Fruit fly (Drosophila melanogaster) S2 (cell line): ENCODE results near the gene GNBP1.
A peak's percentile ranks its signal among the peaks of the same experiment; 100 is the strongest.

Experiments
- CG8478 ChIP-seq: fragments of >200 bp; optimal IDR thresholded peaks from 2 replicates; lab custom pipeline; 2018
- CTCF ChIP-seq, 2 experiments: fragments of >200 bp; optimal IDR thresholded peaks; 2 replicates each; lab custom pipeline; 2018

GNBP1 gene

dm6 chr3L:18665594-18665993, 10.0 kb upstream of the GNBP1 start:
- TF ChIP-seq CG8478 (lab: Kevin White, UChicago) (no peak), CTCF (optimal IDR thresholded peaks at IDR 0.05; lab: Kevin White, UChicago) (no peak)

- TF ChIP-seq CTCF (optimal IDR thresholded peaks at IDR 0.05; lab: Kevin White, UChicago) (peak; percentile 85 to 92), CG8478 (lab: Kevin White, UChicago) (no peak)
Measured at dm6 chr3L:18667115-18667514, 8.5 kb upstream of the GNBP1 start, which contains the start of gene CG42495. Gene CG42495 (plus strand): TSS chr3L:18667361.

- TF ChIP-seq CTCF (optimal IDR thresholded peaks at IDR 0.05; lab: Kevin White, UChicago) (no peak), CG8478 (lab: Kevin White, UChicago) (no peak)
Measured at dm6 chr3L:18669874-18670273, 5.7 kb upstream of the GNBP1 start.

dm6 chr3L:18672203-18672602, 3.4 kb upstream of the GNBP1 start:
- TF ChIP-seq CTCF (optimal IDR thresholded peaks at IDR 0.05; lab: Kevin White, UChicago): no peak
- no peak for TF ChIP-seq CG8478 (lab: Kevin White, UChicago)

dm6 chr3L:18672986-18673633, 2.5 kb upstream of the GNBP1 start, which contains the start of gene Capr:
Gene Capr (minus strand): TSS chr3L:18673324.
- TF ChIP-seq CTCF (optimal IDR thresholded peaks at IDR 0.05; lab: Kevin White, UChicago) (peak; percentile 37 to 46), CG8478 (lab: Kevin White, UChicago) (no peak)

- TF ChIP-seq CG8478 (lab: Kevin White, UChicago): no peak
- no peak for TF ChIP-seq CTCF (optimal IDR thresholded peaks at IDR 0.05; lab: Kevin White, UChicago)
Measured at dm6 chr3L:18681550-18682217, 6.1 kb downstream of the GNBP1 start, which contains the start of the genes Sgf11 and CG32202. Gene Sgf11 (minus strand): TSS chr3L:18681836. Gene CG32202 (plus strand): TSS chr3L:18682184.

dm6 chr3L:18683846-18684245, 8.2 kb downstream of the GNBP1 start, which contains the start of gene Chmp1:
Gene Chmp1 (minus strand): TSS chr3L:18684061.
- TF ChIP-seq CTCF (optimal IDR thresholded peaks at IDR 0.05; lab: Kevin White, UChicago): no peak
- no peak for TF ChIP-seq CG8478 (lab: Kevin White, UChicago)

dm6 chr3L:18686220-18686801, 10.7 kb downstream of the GNBP1 start, which contains the start of gene Cyp12c1:
Gene Cyp12c1 (minus strand): TSS chr3L:18686319.
- TF ChIP-seq CTCF (optimal IDR thresholded peaks at IDR 0.05; lab: Kevin White, UChicago): no peak
- TF ChIP-seq CG8478 (lab: Kevin White, UChicago): no peak

- TF ChIP-seq CG8478 (lab: Kevin White, UChicago) (no peak), CTCF (optimal IDR thresholded peaks at IDR 0.05; lab: Kevin White, UChicago) (no peak)
Measured at dm6 chr3L:18693887-18694286, 18.3 kb downstream of the GNBP1 start, which contains the start of gene CG6893. Gene CG6893 (plus strand): TSS chr3L:18694187.

dm6 chr3L:18698312-18698711, 22.7 kb downstream of the GNBP1 start, which contains the start of gene Dic4:
Gene Dic4 (minus strand): TSS chr3L:18698412.
- TF ChIP-seq CTCF (optimal IDR thresholded peaks at IDR 0.05; lab: Kevin White, UChicago): no peak
- TF ChIP-seq CG8478 (lab: Kevin White, UChicago): no peak

- no peak for TF ChIP-seq CG8478 (lab: Kevin White, UChicago)
- TF ChIP-seq CTCF (optimal IDR thresholded peaks at IDR 0.05; lab: Kevin White, UChicago): no peak
Measured at dm6 chr3L:18723172-18723571, 47.6 kb downstream of the GNBP1 start, which contains the start of gene CG12477. Gene CG12477 (minus strand): TSS chr3L:18723272.
